Worm (Caenorhabditis elegans) whole organism, L1 larva: ENCODE data around the gene lgc-9.
A peak's percentile ranks its signal among the peaks of the same experiment; 100 is the strongest.

ENCODE experiments used
- C34B4.2 ChIP-seq: sonication (generic microtip); optimal IDR thresholded peaks from 2 replicates; lab custom pipeline; 2017; ENCODE audit warnings: mild to moderate bottlenecking, missing genetic modification characterization, missing compliant biosample characterization
- F16B12.6 ChIP-seq: fragments of 150-350 bp; optimal IDR thresholded peaks from 2 replicates; lab custom pipeline; 2014; ENCODE audit warnings: missing biosample characterization, missing genetic modification characterization
- alr-1 ChIP-seq: fragments of 200-800 bp; sonication (Bioruptor generic); optimal IDR thresholded peaks from 2 replicates; lab custom pipeline; 2018; ENCODE audit warnings: borderline replicate concordance, mild to moderate bottlenecking, missing genetic modification characterization, missing compliant biosample characterization
- ceh-63 ChIP-seq: fragments of 200-800 bp; sonication (Bioruptor generic); optimal IDR thresholded peaks from 2 replicates; lab custom pipeline; 2018; ENCODE audit warnings: mild to moderate bottlenecking, missing genetic modification characterization, missing compliant biosample characterization
- ceh-88 ChIP-seq: fragments of 200-800 bp; sonication (Bioruptor generic); IDR thresholded peaks from 2 replicates; pipeline ENCODE4 v1.3.6; 2022; ENCODE audit warnings: missing genetic modification characterization, missing compliant biosample characterization
- dsc-1 ChIP-seq: sonication (generic microtip); optimal IDR thresholded peaks from 2 replicates; lab custom pipeline; 2016; ENCODE audit warnings: mild to moderate bottlenecking, missing genetic modification characterization, missing compliant biosample characterization
- egl-13 ChIP-seq: sonication (generic microtip); optimal IDR thresholded peaks from 2 replicates; lab custom pipeline; 2016; ENCODE audit warnings: missing genotype, missing genetic modification reagents, missing genetic modification characterization, missing compliant biosample characterization
- egl-27 ChIP-seq, 2 experiments: fragments of 150-350 bp in 1 of 2; sonication (generic microtip); optimal IDR thresholded peaks; 3 replicates each; lab custom pipeline; 2017 to 2018; ENCODE audit warnings: missing biosample characterization in 2 of 2, missing genetic modification characterization in 2 of 2, missing genetic modification reagents in 2 of 2
- elt-3 ChIP-seq, 6 experiments: fragments of 150-350 bp in 1 of 6; sonication (generic microtip); optimal IDR thresholded peaks; 2 replicates each; lab custom pipeline; 2017 to 2018; ENCODE audit warnings: missing biosample characterization in 6 of 6, missing genetic modification characterization in 6 of 6, inconsistent platforms in 1 of 6
- fos-1 ChIP-seq: fragments of 150-350 bp; optimal IDR thresholded peaks from 2 replicates; lab custom pipeline; 2014; ENCODE audit warnings: missing biosample characterization, missing genetic modification characterization
- hlh-17 ChIP-seq: fragments of 200-800 bp; sonication (Bioruptor generic); optimal IDR thresholded peaks from 2 replicates; lab custom pipeline; 2018; ENCODE audit warnings: missing genetic modification characterization, mild to moderate bottlenecking, missing compliant biosample characterization, moderate library complexity, borderline replicate concordance
- hpl-2 ChIP-seq: fragments of 150-350 bp; optimal IDR thresholded peaks from 2 replicates; lab custom pipeline; 2014; ENCODE audit warnings: missing biosample characterization, missing genetic modification reagents, missing genetic modification characterization
- isw-1 ChIP-seq: fragments of 200-800 bp; sonication (Bioruptor generic); IDR thresholded peaks from 2 replicates; pipeline ENCODE4 v1.3.6; 2022; ENCODE audit warnings: missing genetic modification characterization, missing compliant biosample characterization
- lin-13 ChIP-seq: fragments of 150-350 bp; optimal IDR thresholded peaks from 2 replicates; lab custom pipeline; 2014; ENCODE audit warnings: missing biosample characterization, missing genetic modification reagents, missing genetic modification characterization
- lin-14 ChIP-seq: fragments of 200-800 bp; sonication (Bioruptor generic); optimal IDR thresholded peaks from 2 replicates; lab custom pipeline; 2018; ENCODE audit warnings: mild to moderate bottlenecking, missing genetic modification characterization, moderate library complexity, missing compliant biosample characterization
- lin-15B ChIP-seq: fragments of 150-350 bp; sonication (generic microtip); optimal IDR thresholded peaks from 3 replicates; lab custom pipeline; 2014; ENCODE audit warnings: missing biosample characterization, missing genetic modification characterization
- lin-35 ChIP-seq, 2 experiments: fragments of 150-350 bp; optimal IDR thresholded peaks; 2 replicates each; lab custom pipeline; 2014; ENCODE audit warnings: missing biosample characterization in 2 of 2, missing genetic modification characterization in 2 of 2, missing genetic modification reagents in 2 of 2
- lin-39 ChIP-seq: fragments of 150-350 bp; optimal IDR thresholded peaks from 2 replicates; lab custom pipeline; 2014; ENCODE audit warnings: missing biosample characterization, missing genetic modification reagents, missing genetic modification characterization
- lir-3 ChIP-seq: sonication (generic microtip); optimal IDR thresholded peaks from 2 replicates; lab custom pipeline; 2016; ENCODE audit warnings: mild to moderate bottlenecking, missing genetic modification characterization, moderate library complexity, missing compliant biosample characterization; ENCODE audit not compliant: poor library complexity
- lsy-2 ChIP-seq, 2 experiments: fragments of 150-350 bp; optimal IDR thresholded peaks; 2 replicates each; lab custom pipeline; 2014; ENCODE audit warnings: missing biosample characterization in 2 of 2, missing genetic modification characterization in 2 of 2
- mef-2 ChIP-seq: fragments of 150-350 bp; optimal IDR thresholded peaks from 2 replicates; lab custom pipeline; 2014; ENCODE audit warnings: missing biosample characterization, missing genetic modification characterization
- nhr-20 ChIP-seq: sonication (generic microtip); optimal IDR thresholded peaks from 2 replicates; lab custom pipeline; 2016; ENCODE audit warnings: mild to moderate bottlenecking, missing genetic modification characterization, missing compliant biosample characterization
- nhr-237 ChIP-seq: fragments of 150-350 bp; optimal IDR thresholded peaks from 2 replicates; lab custom pipeline; 2014; ENCODE audit warnings: missing biosample characterization, missing genetic modification characterization
- nhr-71 ChIP-seq: sonication (generic microtip); optimal IDR thresholded peaks from 2 replicates; lab custom pipeline; 2016; ENCODE audit warnings: mild to moderate bottlenecking, missing genetic modification characterization, moderate library complexity, missing compliant biosample characterization
- nhr-85 ChIP-seq: sonication (generic microtip); peaks from one replicate; lab custom pipeline; 2016; ENCODE audit warnings: missing genetic modification characterization, inconsistent platforms, missing compliant biosample characterization
- nhr-90 ChIP-seq: sonication (generic microtip); optimal IDR thresholded peaks from 2 replicates; lab custom pipeline; 2016; ENCODE audit warnings: mild to moderate bottlenecking, missing genetic modification characterization, missing compliant biosample characterization; ENCODE audit not compliant: poor library complexity
- pag-3 ChIP-seq: sonication (generic microtip); optimal IDR thresholded peaks from 2 replicates; lab custom pipeline; 2017; ENCODE audit warnings: missing genetic modification characterization, mild to moderate bottlenecking, missing compliant biosample characterization, antibody characterized with exemption, borderline replicate concordance; ENCODE audit not compliant: insufficient read depth
- pax-3 ChIP-seq: fragments of 200-800 bp; sonication (Bioruptor generic); optimal IDR thresholded peaks from 2 replicates; lab custom pipeline; 2018; ENCODE audit warnings: mild to moderate bottlenecking, missing genetic modification characterization, moderate library complexity, missing compliant biosample characterization
- rnt-1 ChIP-seq: sonication (generic microtip); optimal IDR thresholded peaks from 2 replicates; lab custom pipeline; 2016; ENCODE audit warnings: mild to moderate bottlenecking, missing genetic modification characterization, moderate library complexity, missing compliant biosample characterization
- skn-1 ChIP-seq: fragments of 150-350 bp; optimal IDR thresholded peaks from 2 replicates; lab custom pipeline; 2014; ENCODE audit warnings: missing biosample characterization, missing genetic modification characterization
- snpc-4 ChIP-seq: fragments of 150-350 bp; optimal IDR thresholded peaks from 2 replicates; lab custom pipeline; 2014; ENCODE audit warnings: missing biosample characterization, missing genetic modification characterization
- snu-23 ChIP-seq: sonication (generic microtip); optimal IDR thresholded peaks from 2 replicates; lab custom pipeline; 2016; ENCODE audit warnings: missing genetic modification characterization, missing compliant biosample characterization
- sox-4 ChIP-seq: sonication (generic microtip); optimal IDR thresholded peaks from 2 replicates; lab custom pipeline; 2016; ENCODE audit warnings: missing genetic modification characterization, missing compliant biosample characterization
- vab-15 ChIP-seq: sonication (generic microtip); optimal IDR thresholded peaks from 2 replicates; lab custom pipeline; 2017; ENCODE audit warnings: missing genotype, mild to moderate bottlenecking, missing genetic modification characterization, missing compliant biosample characterization
- xbp-1 ChIP-seq: sonication (generic microtip); optimal IDR thresholded peaks from 2 replicates; lab custom pipeline; 2016; ENCODE audit warnings: missing genetic modification characterization, missing compliant biosample characterization
- zip-4 ChIP-seq: fragments of 200-800 bp; sonication (Bioruptor generic); optimal IDR thresholded peaks from 2 replicates; lab custom pipeline; 2018; ENCODE audit warnings: mild to moderate bottlenecking, missing genetic modification characterization, moderate library complexity, missing compliant biosample characterization
- ztf-4 ChIP-seq: fragments of 150-350 bp; optimal IDR thresholded peaks from 2 replicates; lab custom pipeline; 2014; ENCODE audit warnings: missing biosample characterization, missing genetic modification characterization

Gene lgc-9

DNA sequence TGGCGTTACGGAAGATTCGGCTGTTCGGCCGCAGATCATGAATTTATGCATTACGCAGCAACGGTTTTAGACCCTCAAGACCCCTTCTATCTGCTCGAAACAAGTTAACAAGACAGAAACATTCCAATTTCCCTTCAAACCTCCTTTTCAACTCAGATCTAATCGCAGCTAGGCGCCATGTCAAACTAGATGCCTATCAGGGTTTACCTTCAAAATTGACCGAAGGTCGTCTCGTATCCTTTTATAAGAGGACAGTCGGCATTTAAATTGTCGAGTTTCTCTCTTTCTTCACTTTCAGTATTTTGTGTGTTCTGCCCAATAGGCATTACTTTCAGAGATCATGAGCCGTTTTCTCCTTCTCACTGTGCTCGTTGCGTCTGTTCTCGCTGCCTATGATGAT lies 22.5 kb downstream of the lgc-9 start, which contains the start of gene grd-13:
TSS of gene grd-13 (plus strand) at position 291 of the 400 bp plus-strand sequence.
- no peak for TF ChIP-seq nhr-90
- peak; percentile 87 for TF ChIP-seq nhr-85

DNA sequence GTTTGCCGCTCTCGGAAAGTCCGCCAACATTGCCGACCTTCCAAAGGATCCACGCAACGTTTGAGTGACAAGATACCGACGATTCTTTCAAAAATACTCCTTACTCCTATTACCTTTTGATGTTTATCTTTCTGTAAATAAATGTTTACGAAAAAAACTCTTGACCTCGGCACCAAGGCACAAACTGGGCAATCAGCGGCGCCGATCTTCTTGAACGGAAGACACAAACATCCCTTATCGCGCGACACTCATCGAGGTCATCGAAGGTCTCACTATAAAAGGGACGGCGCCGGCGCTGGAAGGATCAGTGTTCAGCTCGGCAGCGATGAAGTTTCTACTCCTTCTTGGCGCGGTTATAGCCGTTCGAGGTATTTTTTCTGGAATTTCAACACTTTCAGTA lies 23.9 kb downstream of the lgc-9 start, which contains the start of gene grd-3:
TSS of gene grd-3 (plus strand) at position 302 of the 400 bp plus-strand sequence.
- TF ChIP-seq lin-39, result no peak
- peak; percentile 51 for TF ChIP-seq nhr-71
- no peak for TF ChIP-seq ceh-63 (GFP tag; lab: Kevin White, UChicago)
- TF ChIP-seq egl-13 (tag; lab: Kevin White, UChicago), result no peak
- peak; percentile 70 for TF ChIP-seq lin-14 (GFP tag; lab: Kevin White, UChicago)
- peak; percentile 8 for TF ChIP-seq rnt-1 (tag; lab: Kevin White, UChicago)
- TF ChIP-seq nhr-20, result peak; percentile 11
- peak; percentile 95 for TF ChIP-seq nhr-85
- TF ChIP-seq, all 84 proteins: peak for 5

DNA sequence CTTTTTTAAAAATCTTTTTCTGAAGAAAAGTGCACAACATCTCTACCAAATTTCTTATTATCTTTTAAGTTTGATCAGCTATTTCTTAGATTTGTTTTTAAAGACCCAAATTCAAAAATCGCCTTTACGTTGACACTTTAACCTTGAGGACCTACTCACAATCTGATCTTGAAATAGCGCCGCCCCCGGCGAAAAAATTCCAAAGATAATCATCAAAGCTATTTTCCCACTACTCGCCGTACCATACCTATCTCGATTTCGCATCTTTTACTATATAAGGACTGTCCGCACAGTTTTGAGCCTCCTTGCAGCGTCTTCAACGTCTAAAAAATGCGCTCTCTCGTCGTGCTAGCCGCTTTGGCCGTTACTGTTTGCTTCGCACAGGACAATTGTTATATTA lies 25.4 kb downstream of the lgc-9 start, which contains the start of gene grd-10:
TSS of gene grd-10 (plus strand) at position 208 of the 400 bp plus-strand sequence.
- TF ChIP-seq nhr-85 (peak; percentile 91), nhr-20 (peak; percentile 33), sox-4 (tag; lab: Kevin White, UChicago) (no peak)

DNA sequence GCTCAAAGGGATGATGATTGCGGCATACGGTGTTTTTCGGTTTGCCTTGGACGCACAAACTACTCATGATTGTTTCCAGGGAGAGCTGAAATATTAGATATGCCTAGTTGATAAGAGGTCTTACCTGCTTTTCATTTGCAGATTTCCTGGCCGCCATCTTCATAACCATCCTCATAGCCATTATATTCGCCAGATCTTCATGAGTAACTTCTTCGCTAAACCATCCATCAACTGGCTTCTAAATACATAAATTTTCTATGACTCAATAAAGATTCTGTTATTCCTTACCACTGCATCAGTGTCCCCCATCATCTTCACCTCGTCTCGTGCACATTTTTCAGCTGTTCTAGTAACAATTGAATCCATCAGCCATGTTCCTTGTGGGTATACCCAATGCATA lies 27.0 kb downstream of the lgc-9 start:
- TF ChIP-seq pag-3 (tag; lab: Kevin White, UChicago), result no peak

DNA sequence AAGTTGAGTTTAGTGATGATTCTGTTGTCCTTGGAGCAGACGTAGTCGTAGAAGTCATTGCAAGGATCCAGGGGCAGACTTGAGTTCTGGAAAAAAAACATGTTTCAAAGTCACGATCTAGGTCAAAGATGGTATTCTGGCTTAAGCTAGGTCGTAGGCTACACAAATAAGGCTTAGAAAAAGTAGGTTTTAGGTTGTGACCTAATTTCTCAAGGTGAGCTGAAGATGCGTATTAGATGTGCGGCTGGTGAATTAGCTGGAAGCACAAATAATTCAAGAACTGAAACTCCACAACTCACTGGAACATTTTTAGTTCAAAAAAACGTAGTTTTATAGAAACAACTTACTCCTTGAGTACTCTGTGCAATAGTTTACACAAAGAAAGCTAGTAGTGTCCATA lies 28.6 kb downstream of the lgc-9 start, which contains the start of gene F09D12.2:
TSS of gene F09D12.2 (minus strand) at position 101 of the 400 bp plus-strand sequence.
- no peak for TF ChIP-seq pax-3 (tag; lab: Kevin White, UChicago)
- TF ChIP-seq xbp-1 (tag; lab: Kevin White, UChicago), result no peak
- TF ChIP-seq nhr-20, result no peak
- no peak for TF ChIP-seq alr-1 (tag; lab: Kevin White, UChicago)
- no peak for TF ChIP-seq pag-3 (tag; lab: Kevin White, UChicago)
- TF ChIP-seq elt-3 (tag; optimal IDR thresholded peaks at IDR 0.05; lab: Kevin White, UChicago), result no peak
- TF ChIP-seq snu-23 (GFP tag; lab: Kevin White, UChicago), result no peak
- no peak for TF ChIP-seq fos-1 (tag; lab: Kevin White, UChicago)
- no peak for TF ChIP-seq nhr-237 (tag; lab: Kevin White, UChicago)
- no peak for TF ChIP-seq F16B12.6
- no peak for TF ChIP-seq isw-1 (GFP tag; lab: Robert Waterston, UW)
- TF ChIP-seq vab-15 (tag; lab: Kevin White, UChicago), result no peak
- no peak for TF ChIP-seq hpl-2 (GFP tag; lab: Kevin White, UChicago)
- no peak for TF ChIP-seq lsy-2 (tag; optimal IDR thresholded peaks at IDR 0.05; lab: Kevin White, UChicago)
- TF ChIP-seq lin-15B (tag; lab: Kevin White, UChicago), result no peak
- TF ChIP-seq lir-3 (tag; lab: Kevin White, UChicago), result no peak

DNA sequence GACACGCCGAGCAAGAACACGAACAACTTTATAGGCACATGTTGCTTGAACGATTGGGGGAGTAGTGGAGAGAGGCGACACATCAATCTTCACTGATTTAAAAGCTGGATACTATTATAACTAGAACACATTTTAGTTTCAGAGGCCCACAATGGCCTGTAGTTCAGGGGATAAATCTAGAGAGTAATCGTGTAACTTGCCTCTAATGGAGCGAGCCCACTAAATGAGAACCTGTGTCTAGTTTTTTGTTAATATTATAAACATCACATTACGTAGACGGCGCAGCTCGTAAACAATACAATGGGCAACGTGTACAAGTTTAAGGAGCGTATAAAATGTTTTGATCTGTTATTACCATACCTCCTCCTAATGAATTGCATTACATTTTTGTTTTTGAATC lies 29.1 kb downstream of the lgc-9 start, which contains the start of gene F58E2.5:
TSS of gene F58E2.5 (plus strand) at position 301 of the 400 bp plus-strand sequence.
- TF ChIP-seq snpc-4 (tag; lab: Kevin White, UChicago) (no peak), ceh-88 (GFP tag; lab: Robert Waterston, UW) (no peak), egl-27 (tag; optimal IDR thresholded peaks at IDR 0.05; lab: Kevin White, UChicago) (no peak), hlh-17 (GFP tag; lab: Kevin White, UChicago) (no peak), F16B12.6 (no peak), ztf-4 (tag; lab: Kevin White, UChicago) (no peak), nhr-90 (no peak), lin-39 (no peak), nhr-237 (tag; lab: Kevin White, UChicago) (no peak), lin-35 (GFP tag; optimal IDR thresholded peaks at IDR 0.05; lab: Kevin White, UChicago) (no peak), lin-13 (no peak), C34B4.2 (tag; lab: Kevin White, UChicago) (no peak), alr-1 (tag; lab: Kevin White, UChicago) (no peak), zip-4 (GFP tag; lab: Kevin White, UChicago) (no peak), dsc-1 (tag; lab: Kevin White, UChicago) (no peak), skn-1 (no peak), mef-2 (tag; lab: Kevin White, UChicago) (no peak)
